Worm (Caenorhabditis elegans) whole organism, late embryonic: ENCODE data around the gene F42G4.2.

ENCODE experiments used
- ceh-30 ChIP-seq: fragments of 150-350 bp; optimal IDR thresholded peaks from 2 replicates; lab custom pipeline; 2014; ENCODE audit warnings: missing biosample characterization, missing genetic modification characterization
- nhr-11 ChIP-seq: fragments of 150-350 bp; optimal IDR thresholded peaks from 2 replicates; lab custom pipeline; 2014; ENCODE audit warnings: missing biosample characterization, missing genetic modification characterization
- sox-4 ChIP-seq: sonication (generic microtip); optimal IDR thresholded peaks from 2 replicates; lab custom pipeline; 2017; ENCODE audit warnings: mild to moderate bottlenecking, missing genetic modification characterization, inconsistent platforms, missing compliant biosample characterization

DNA sequence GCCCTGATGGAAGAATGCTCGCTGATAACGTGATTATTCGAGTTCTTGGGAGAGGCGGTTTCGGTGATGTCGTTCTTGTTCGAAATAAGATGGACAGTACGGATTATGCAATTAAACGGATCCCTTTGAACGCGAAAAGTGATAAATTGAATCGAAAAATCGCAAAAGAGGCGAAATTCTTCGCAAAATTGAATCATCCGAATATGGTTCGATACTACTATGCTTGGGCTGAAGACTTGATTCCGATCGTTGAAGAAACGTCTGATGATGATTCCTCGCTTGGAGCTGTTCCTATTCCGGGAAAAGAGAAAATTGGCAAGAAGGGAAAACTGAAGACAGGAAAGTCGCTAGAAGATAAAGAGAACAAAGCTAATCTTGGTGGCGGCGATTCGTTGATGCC is 38.2 kb downstream of the F42G4.2 start:
- TF ChIP-seq sox-4: no peak
- no peak for TF ChIP-seq nhr-11 (tag; lab: Kevin White, UChicago)
- TF ChIP-seq ceh-30: no peak
